Worm (Caenorhabditis elegans) whole organism, L2 larva: Measurements from ENCODE around the gene kcmf-1.

Experiments used
- F13H6.1 ChIP-seq: sonication (generic microtip); optimal IDR thresholded peaks from 2 replicates; lab custom pipeline; 2016; ENCODE audit warnings: missing genetic modification characterization, missing compliant biosample characterization
- R02D3.7 ChIP-seq: fragments of 150-350 bp; optimal IDR thresholded peaks from 2 replicates; lab custom pipeline; 2014; ENCODE audit warnings: missing biosample characterization, missing genetic modification characterization
- ama-1 ChIP-seq: fragments of 150-350 bp; optimal IDR thresholded peaks from 2 replicates; lab custom pipeline; 2018; ENCODE audit warnings: inconsistent platforms
- ceh-82 ChIP-seq: fragments of 150-350 bp; optimal IDR thresholded peaks from 2 replicates; lab custom pipeline; 2014; ENCODE audit warnings: missing biosample characterization, missing genetic modification characterization
- dmd-4 ChIP-seq: sonication (generic microtip); optimal IDR thresholded peaks from 2 replicates; lab custom pipeline; 2017; ENCODE audit warnings: missing biosample characterization, missing genetic modification characterization
- lin-13 ChIP-seq: fragments of 150-350 bp; optimal IDR thresholded peaks from 2 replicates; lab custom pipeline; 2014; ENCODE audit warnings: missing biosample characterization, missing genetic modification reagents, missing genetic modification characterization
- lin-39 ChIP-seq: fragments of 150-350 bp; optimal IDR thresholded peaks from 2 replicates; lab custom pipeline; 2014; ENCODE audit warnings: missing biosample characterization, missing genetic modification reagents, missing genetic modification characterization
- nhr-11 ChIP-seq: fragments of 150-350 bp; optimal IDR thresholded peaks from 2 replicates; lab custom pipeline; 2014; ENCODE audit warnings: missing biosample characterization, missing genetic modification characterization
- nhr-21 ChIP-seq: fragments of 150-350 bp; optimal IDR thresholded peaks from 2 replicates; lab custom pipeline; 2014; ENCODE audit warnings: missing biosample characterization, missing genetic modification characterization
- nhr-77 ChIP-seq: fragments of 150-350 bp; optimal IDR thresholded peaks from 2 replicates; lab custom pipeline; 2014; ENCODE audit warnings: missing biosample characterization, missing genetic modification characterization
- skn-1 ChIP-seq: sonication (generic microtip); optimal IDR thresholded peaks from 2 replicates; lab custom pipeline; 2017; ENCODE audit warnings: missing biosample characterization, missing genetic modification characterization
- unc-39 ChIP-seq: fragments of 150-350 bp; optimal IDR thresholded peaks from 2 replicates; lab custom pipeline; 2014; ENCODE audit warnings: missing biosample characterization, missing genetic modification characterization
- zag-1 ChIP-seq: fragments of 150-350 bp; optimal IDR thresholded peaks from 2 replicates; lab custom pipeline; 2014; ENCODE audit warnings: missing biosample characterization, missing genetic modification characterization
- ztf-4 ChIP-seq: fragments of 150-350 bp; optimal IDR thresholded peaks from 2 replicates; lab custom pipeline; 2014; ENCODE audit warnings: missing biosample characterization, missing genetic modification characterization

DNA sequence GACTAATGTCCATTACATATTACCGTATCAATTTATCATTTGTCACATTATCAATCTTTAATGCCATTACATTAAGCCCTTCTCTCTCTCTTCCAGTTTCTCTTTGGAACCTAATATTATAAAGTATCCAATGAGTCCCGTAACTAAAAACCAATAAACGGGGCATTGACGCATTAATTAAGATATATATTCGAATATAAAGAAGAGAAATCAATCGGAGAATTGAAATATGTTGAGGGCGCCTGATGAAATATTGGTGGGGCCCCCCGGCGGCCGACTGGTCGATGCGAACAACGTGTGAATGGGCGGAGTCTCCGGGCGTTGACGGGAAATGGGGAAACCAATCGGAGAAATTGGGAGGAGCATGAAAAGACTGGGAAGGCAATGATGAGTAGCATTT, 45.0 kb upstream of the kcmf-1 start:
- TF ChIP-seq ztf-4 (tag; lab: Kevin White, UChicago) (no peak), skn-1 (tag; lab: Kevin White, UChicago) (no peak), nhr-77 (tag; lab: Kevin White, UChicago) (no peak), lin-13 (GFP tag; lab: Kevin White, UChicago) (no peak), nhr-11 (no peak), R02D3.7 (tag; lab: Kevin White, UChicago) (no peak), F13H6.1 (tag; lab: Kevin White, UChicago) (peak; percentile 9), dmd-4 (no peak), unc-39 (no peak), zag-1 (tag; lab: Kevin White, UChicago) (no peak), lin-39 (tag; lab: Kevin White, UChicago) (no peak), ceh-82 (tag; lab: Kevin White, UChicago) (no peak), nhr-21 (tag; lab: Kevin White, UChicago) (no peak), ama-1 (lab: Kevin White, UChicago) (no peak)
